Fruit fly (Drosophila melanogaster) whole organism, adult: Measurements from ENCODE around the gene z.

Experiments used
- CG11617 ChIP-seq: fragments of 200-800 bp; sonication (Bioruptor generic); optimal IDR thresholded peaks from 2 replicates; lab custom pipeline; 2017; ENCODE audit warnings: mild to moderate bottlenecking, missing biosample characterization, missing genetic modification reagents, missing genetic modification characterization
- CG12768 ChIP-seq: fragments of 200-800 bp; sonication (Bioruptor generic); optimal IDR thresholded peaks from 2 replicates; lab custom pipeline; 2017; ENCODE audit warnings: missing biosample characterization, missing genetic modification characterization, mild to moderate bottlenecking, moderate library complexity, missing genetic modification reagents
- CG14711 ChIP-seq: fragments of 200-800 bp; sonication (Bioruptor generic); optimal IDR thresholded peaks from 2 replicates; lab custom pipeline; 2018; ENCODE audit warnings: missing biosample characterization, mild to moderate bottlenecking, missing genetic modification characterization, moderate library complexity
- CG1620 ChIP-seq: fragments of 200-800 bp; sonication (Bioruptor generic); optimal IDR thresholded peaks from 2 replicates; lab custom pipeline; 2016; ENCODE audit warnings: missing biosample characterization, missing genetic modification characterization
- CG33017 ChIP-seq: fragments of 200-800 bp; sonication (Bioruptor generic); optimal IDR thresholded peaks from 2 replicates; lab custom pipeline; 2018; ENCODE audit warnings: missing biosample characterization, mild to moderate bottlenecking, missing genetic modification characterization, moderate library complexity
- CG5204 ChIP-seq: fragments of 200-800 bp; sonication (Bioruptor generic); optimal IDR thresholded peaks from 2 replicates; lab custom pipeline; 2016; ENCODE audit warnings: missing biosample characterization, missing genetic modification characterization
- CG7045 ChIP-seq: fragments of 200-800 bp; sonication (Bioruptor generic); optimal IDR thresholded peaks from 2 replicates; lab custom pipeline; 2017; ENCODE audit warnings: missing biosample characterization, mild to moderate bottlenecking, missing genetic modification characterization
- CG7101 ChIP-seq: fragments of 200-800 bp; sonication (Bioruptor generic); optimal IDR thresholded peaks from 2 replicates; lab custom pipeline; 2018; ENCODE audit warnings: missing biosample characterization, mild to moderate bottlenecking, missing genetic modification characterization, moderate library complexity
- Clk ChIP-seq: fragments of 200-800 bp; sonication (Bioruptor generic); optimal IDR thresholded peaks from 2 replicates; lab custom pipeline; 2017; ENCODE audit warnings: missing biosample characterization, missing genetic modification characterization
- Crg-1 ChIP-seq: fragments of 200-800 bp; sonication (Bioruptor generic); optimal IDR thresholded peaks from 2 replicates; lab custom pipeline; 2016; ENCODE audit warnings: missing biosample characterization, missing genetic modification characterization
- Hr96 ChIP-seq: fragments of 200-800 bp; sonication (Bioruptor generic); optimal IDR thresholded peaks from 2 replicates; lab custom pipeline; 2016; ENCODE audit warnings: missing biosample characterization, missing genetic modification characterization
- Mnt ChIP-seq: fragments of 200-800 bp; sonication (Bioruptor generic); optimal IDR thresholded peaks from 2 replicates; lab custom pipeline; 2016; ENCODE audit warnings: missing biosample characterization, mild to moderate bottlenecking, missing genetic modification characterization
- bab1 ChIP-seq: fragments of 200-800 bp; sonication (Bioruptor generic); optimal IDR thresholded peaks from 3 replicates; lab custom pipeline; 2019; ENCODE audit warnings: missing biosample characterization, mild to moderate bottlenecking, missing genetic modification characterization, moderate library complexity
- cic ChIP-seq: fragments of 200-800 bp; sonication (Bioruptor generic); optimal IDR thresholded peaks from 2 replicates; lab custom pipeline; 2017; ENCODE audit warnings: missing biosample characterization, mild to moderate bottlenecking, missing genetic modification characterization, moderate library complexity
- cnc ChIP-seq, 2 experiments: fragments of >200 bp; optimal IDR thresholded peaks; 2 replicates each; lab custom pipeline; 2017
- kay ChIP-seq: fragments of 200-800 bp; sonication (Bioruptor generic); peaks from one replicate; lab custom pipeline; 2016; ENCODE audit warnings: missing biosample characterization, missing genetic modification characterization, borderline replicate concordance
- ovo ChIP-seq: fragments of 200-800 bp; sonication (Bioruptor generic); optimal IDR thresholded peaks from 2 replicates; lab custom pipeline; 2016; ENCODE audit warnings: missing biosample characterization, missing genetic modification characterization
- pad ChIP-seq: fragments of 200-800 bp; sonication (Bioruptor generic); optimal IDR thresholded peaks from 3 replicates; lab custom pipeline; 2017; ENCODE audit warnings: missing biosample characterization, missing genetic modification characterization, mild to moderate bottlenecking, moderate library complexity, missing genetic modification reagents
- tj ChIP-seq: fragments of 200-800 bp; sonication (Bioruptor generic); optimal IDR thresholded peaks from 3 replicates; lab custom pipeline; 2017; ENCODE audit warnings: missing biosample characterization, mild to moderate bottlenecking, missing genetic modification characterization, moderate library complexity
- toe ChIP-seq: fragments of 200-800 bp; sonication (Bioruptor generic); optimal IDR thresholded peaks from 2 replicates; lab custom pipeline; 2016; ENCODE audit warnings: missing biosample characterization, missing genetic modification characterization

The z gene

DNA sequence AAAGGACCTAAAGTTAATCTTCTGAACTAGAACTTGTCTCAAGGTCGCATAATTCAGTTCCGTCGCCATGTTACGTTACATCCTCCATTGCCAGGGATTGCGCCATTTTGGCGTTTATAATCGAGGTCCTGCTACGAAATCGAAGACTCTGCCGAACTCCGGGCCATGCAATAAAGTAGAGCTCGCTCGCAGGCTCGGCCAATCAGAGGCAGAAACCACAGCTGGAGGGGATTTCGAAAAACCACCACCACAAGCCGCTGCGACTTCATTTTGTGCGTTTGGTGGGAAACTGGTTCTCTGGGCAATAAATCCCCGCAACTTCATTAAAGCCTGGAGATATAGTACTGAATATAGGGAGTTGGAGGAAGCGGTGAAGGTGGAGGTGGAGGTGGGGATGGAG, 12.7 kb upstream of the z start:
- TF ChIP-seq CG33017, result no peak
- no peak for TF ChIP-seq CG5204
- no peak for TF ChIP-seq cic (GFP tag; lab: Kevin White, UChicago)
- TF ChIP-seq CG1620 (GFP tag; lab: Kevin White, UChicago), result no peak
- no peak for TF ChIP-seq ovo (GFP tag; lab: Kevin White, UChicago)
- no peak for TF ChIP-seq CG14711 (tag; lab: Kevin White, UChicago)
- TF ChIP-seq CG11617 (GFP tag; lab: Kevin White, UChicago), result no peak
- TF ChIP-seq CG12768 (GFP tag; lab: Kevin White, UChicago), result no peak
- no peak for TF ChIP-seq bab1 (GFP tag; lab: Kevin White, UChicago)
- no peak for TF ChIP-seq toe (GFP tag; lab: Kevin White, UChicago)
- TF ChIP-seq Crg-1 (GFP tag; lab: Kevin White, UChicago), result no peak

DNA sequence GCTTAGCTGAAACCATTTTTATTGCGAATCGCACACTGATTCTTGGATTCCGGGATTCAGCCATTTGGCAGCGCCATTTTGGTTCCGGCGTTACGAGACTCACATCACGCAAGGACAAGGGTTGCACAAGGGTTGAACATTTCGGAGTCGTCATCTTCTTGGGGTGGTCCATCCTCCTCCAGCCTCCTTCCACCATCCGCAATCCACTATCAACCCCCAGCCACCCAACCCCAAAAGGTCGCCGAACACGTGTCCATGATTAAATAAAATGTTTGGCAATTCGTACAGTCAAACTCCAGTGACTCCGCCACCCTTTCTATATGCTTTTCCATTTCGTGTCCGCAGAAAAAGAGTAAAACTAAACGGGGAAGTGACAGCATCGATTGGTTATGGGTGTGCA, 7.3 kb upstream of the z start:
- TF ChIP-seq CG14711 (tag; lab: Kevin White, UChicago), result no peak

DNA sequence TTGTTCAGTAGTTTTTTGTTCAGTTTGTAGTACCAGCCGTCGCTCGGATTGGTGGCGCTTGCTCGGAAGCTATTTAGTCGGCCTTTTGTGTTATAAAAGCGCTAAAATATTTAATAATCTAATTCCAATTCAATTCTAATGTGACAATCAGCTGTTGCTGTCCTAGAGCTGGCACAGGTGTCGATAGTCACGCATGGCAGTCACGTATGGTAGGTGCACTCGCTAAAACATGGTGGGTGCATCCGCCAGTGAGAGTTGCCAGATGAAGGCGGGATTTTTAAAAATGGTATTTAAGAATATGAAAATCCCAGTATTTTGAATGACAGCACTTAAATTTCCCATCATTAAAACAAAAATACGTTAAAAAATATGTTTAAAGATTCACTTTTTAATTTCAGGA, 3.8 kb upstream of the z start, which contains the start of gene tko:
tko (minus strand) TSS at position 179 of the 400 bp plus-strand sequence.
- peak; percentile 15 for TF ChIP-seq ovo (GFP tag; lab: Kevin White, UChicago)
- no peak for TF ChIP-seq Clk
- no peak for TF ChIP-seq CG7045
- no peak for TF ChIP-seq cnc (optimal IDR thresholded peaks at IDR 0.05; lab: Kevin White, UChicago)
- no peak for TF ChIP-seq Hr96 (GFP tag; lab: Kevin White, UChicago)
- TF ChIP-seq Mnt, result peak; percentile 7
- peak; percentile 36 for TF ChIP-seq CG1620 (GFP tag; lab: Kevin White, UChicago)
- TF ChIP-seq cic (GFP tag; lab: Kevin White, UChicago), result no peak
- TF ChIP-seq toe (GFP tag; lab: Kevin White, UChicago), result no peak
- TF ChIP-seq pad (GFP tag; lab: Kevin White, UChicago), result no peak
- TF ChIP-seq CG33017, result no peak
- peak; percentile 84 for TF ChIP-seq bab1 (GFP tag; lab: Kevin White, UChicago)
- no peak for TF ChIP-seq CG11617 (GFP tag; lab: Kevin White, UChicago)
- TF ChIP-seq kay (GFP tag; lab: Kevin White, UChicago), result no peak
- TF ChIP-seq Crg-1 (GFP tag; lab: Kevin White, UChicago), result no peak
- no peak for TF ChIP-seq CG5204
- TF ChIP-seq CG14711 (tag; lab: Kevin White, UChicago), result no peak
- TF ChIP-seq CG7101 (tag; lab: Kevin White, UChicago), result no peak
- no peak for TF ChIP-seq tj
- TF ChIP-seq CG12768 (GFP tag; lab: Kevin White, UChicago), result no peak

DNA sequence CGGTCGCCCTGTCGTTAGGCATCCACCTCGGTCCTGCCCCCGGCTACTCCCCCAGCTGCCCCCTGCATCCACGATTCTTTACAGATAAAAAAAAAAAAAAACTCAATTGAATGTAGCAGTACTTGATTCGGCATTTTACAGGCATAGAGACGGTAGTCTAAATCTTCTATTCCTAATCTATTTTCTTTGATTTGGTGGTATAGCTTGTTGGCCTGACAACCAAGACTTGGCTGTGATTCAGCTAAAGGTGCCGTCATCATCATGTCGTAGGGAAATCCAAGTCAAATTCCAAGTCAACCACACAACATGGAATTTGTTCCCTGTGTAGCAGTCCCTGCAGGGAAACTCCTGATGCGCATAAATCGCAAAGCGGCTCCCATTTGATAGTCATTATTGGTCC, 5.2 kb downstream of the z start:
- TF ChIP-seq Clk, result no peak

DNA sequence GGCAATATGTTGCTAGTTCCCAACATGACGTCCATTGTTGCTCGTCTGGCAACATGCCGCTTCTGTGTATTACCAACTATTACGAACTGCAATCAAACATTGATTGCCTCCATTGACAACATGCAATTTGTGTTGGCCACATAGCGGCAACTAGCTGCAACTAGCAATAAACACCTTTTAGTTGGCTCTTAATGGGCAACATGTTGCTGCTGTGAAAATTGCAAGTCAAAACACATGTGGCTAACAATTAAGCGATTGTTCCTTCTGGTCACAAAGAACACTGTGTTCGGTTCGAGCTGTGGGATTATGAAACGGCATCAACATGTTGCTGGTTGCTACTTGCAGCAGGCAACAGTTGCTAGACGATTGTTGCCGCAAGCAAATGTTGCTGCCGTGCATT, 6.2 kb downstream of the z start:
- TF ChIP-seq ovo (GFP tag; lab: Kevin White, UChicago), result no peak
- TF ChIP-seq CG14711 (tag; lab: Kevin White, UChicago), result no peak
- no peak for TF ChIP-seq cic (GFP tag; lab: Kevin White, UChicago)
- TF ChIP-seq pad (GFP tag; lab: Kevin White, UChicago), result no peak
- TF ChIP-seq CG7101 (tag; lab: Kevin White, UChicago), result no peak
- TF ChIP-seq cnc (optimal IDR thresholded peaks at IDR 0.05; lab: Kevin White, UChicago), result no peak
- TF ChIP-seq tj, result no peak
- TF ChIP-seq Crg-1 (GFP tag; lab: Kevin White, UChicago), result no peak
- no peak for TF ChIP-seq toe (GFP tag; lab: Kevin White, UChicago)

DNA sequence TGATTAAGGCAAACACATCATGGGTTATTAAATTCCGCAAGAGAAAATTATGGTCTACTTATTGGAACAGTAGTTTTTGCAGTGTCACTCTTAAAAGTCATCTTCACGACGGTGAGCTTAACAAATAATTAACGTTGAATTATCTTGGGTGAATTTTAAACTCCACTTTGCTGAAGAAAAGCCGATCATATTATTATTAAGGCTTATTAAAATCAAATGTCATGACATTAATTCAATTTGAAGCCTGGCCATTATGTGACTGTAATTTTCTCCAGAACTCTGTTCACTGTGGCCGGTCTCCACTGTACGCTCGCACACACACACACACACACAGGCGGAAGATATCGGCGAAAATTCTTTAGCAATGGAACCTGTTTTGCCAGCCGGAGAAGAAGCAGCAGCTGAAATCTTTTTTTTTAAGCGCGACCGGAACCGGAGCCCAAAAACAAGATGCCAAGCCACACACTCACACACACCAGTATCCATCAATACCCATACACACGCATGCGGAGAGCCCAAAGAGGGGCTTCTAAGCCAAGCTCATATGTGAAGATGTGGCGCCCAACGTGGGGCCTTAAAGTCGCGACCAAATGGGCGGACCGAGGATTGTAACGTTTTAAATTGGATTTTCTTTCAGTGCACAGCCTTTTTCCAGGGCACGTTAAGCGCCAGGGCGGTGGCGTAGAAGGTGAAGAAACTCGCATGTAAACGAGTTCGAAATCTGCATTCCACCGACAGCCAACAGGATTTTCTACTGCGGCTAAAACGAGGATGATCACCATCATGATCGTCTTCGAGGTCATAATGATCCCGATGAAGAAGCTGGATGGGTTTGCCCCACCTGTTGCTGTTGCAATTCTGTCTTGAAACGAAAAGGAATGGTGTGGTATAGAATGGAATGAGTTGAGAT, 8.0 kb downstream of the z start:
- no peak for TF ChIP-seq CG11617 (GFP tag; lab: Kevin White, UChicago)

DNA sequence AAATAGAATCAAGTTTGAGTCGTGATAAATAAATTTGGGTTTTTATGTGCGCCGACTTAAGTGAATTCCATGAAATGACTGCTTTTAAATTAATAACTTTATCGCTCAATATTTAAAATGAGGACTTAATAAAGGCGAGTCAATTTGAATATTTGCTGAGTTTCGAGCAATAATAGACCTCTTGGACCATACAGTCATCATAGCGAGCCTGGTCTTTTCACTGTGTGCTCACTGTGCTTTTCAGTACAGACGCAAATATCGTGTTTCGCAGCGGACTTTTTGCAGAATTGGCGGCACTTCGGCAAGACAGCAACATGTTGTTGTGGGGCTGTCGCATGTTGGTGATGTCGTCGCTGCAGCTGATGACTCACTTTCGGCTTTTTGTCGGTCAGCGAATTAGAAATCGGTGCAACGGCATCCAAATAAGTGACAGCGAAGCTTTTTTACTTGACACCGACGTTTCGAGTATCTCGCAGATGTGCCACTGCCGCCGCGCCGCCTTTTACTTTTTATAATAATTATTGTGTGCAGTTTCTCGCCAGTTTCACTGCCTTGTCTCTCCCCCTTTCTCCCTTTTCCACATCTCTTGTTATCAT, 10.4 kb downstream of the z start:
- no peak for TF ChIP-seq ovo (GFP tag; lab: Kevin White, UChicago)
- TF ChIP-seq CG7045, result no peak
- TF ChIP-seq Mnt, result no peak
- no peak for TF ChIP-seq Clk
- TF ChIP-seq tj, result peak; percentile 91
